Worm (Caenorhabditis elegans): ENCODE results near the gene arrd-24.

Gene arrd-24

ce11 chrX:13980417-13980816 is at the start of gene arrd-24:
Gene arrd-24, minus strand, starts transcription at chrX:13980517.
- peak; percentile 64 for TF ChIP-seq elt-2 (tag; optimal IDR thresholded peaks at IDR 0.05)

ce11 chrX:14029872-14030271 is 49.6 kb upstream of the arrd-24 start:
- no peak for TF ChIP-seq nhr-237 (tag; optimal IDR thresholded peaks at IDR 0.05)

ce11 chrX:14029392-14029791 is 49.1 kb upstream of the arrd-24 start:
- no peak for TF ChIP-seq skn-1 (tag; optimal IDR thresholded peaks at IDR 0.05)
- no peak for TF ChIP-seq R02D3.7 (tag; optimal IDR thresholded peaks at IDR 0.05)
- TF ChIP-seq mml-1 (tag; optimal IDR thresholded peaks at IDR 0.05): no peak
- no peak for TF ChIP-seq fkh-2 (tag; optimal IDR thresholded peaks at IDR 0.05)
- no peak for TF ChIP-seq egl-5 (tag; optimal IDR thresholded peaks at IDR 0.05)
- no peak for TF ChIP-seq ceh-28 (tag; optimal IDR thresholded peaks at IDR 0.05)
- no peak for TF ChIP-seq unc-62 (GFP tag; optimal IDR thresholded peaks at IDR 0.05)
- no peak for TF ChIP-seq lin-39 (tag; optimal IDR thresholded peaks at IDR 0.05)
- no peak for TF ChIP-seq nhr-43 (tag; optimal IDR thresholded peaks at IDR 0.05; ENCODE audit: poor library complexity, severe bottlenecking)
- no peak for TF ChIP-seq ztf-4 (tag; optimal IDR thresholded peaks at IDR 0.05)

- no peak for TF ChIP-seq nhr-28 (tag; optimal IDR thresholded peaks at IDR 0.05)
- TF ChIP-seq sea-2 (GFP tag; optimal IDR thresholded peaks at IDR 0.05): no peak
- TF ChIP-seq lin-15B (tag; optimal IDR thresholded peaks at IDR 0.05): no peak
- TF ChIP-seq hmg-11 (tag; optimal IDR thresholded peaks at IDR 0.05): no peak
- TF ChIP-seq ceh-82 (tag; optimal IDR thresholded peaks at IDR 0.05): no peak
- TF ChIP-seq unc-39 (tag; optimal IDR thresholded peaks at IDR 0.05): no peak
- no peak for TF ChIP-seq mml-1 (tag; optimal IDR thresholded peaks at IDR 0.05)
Observed at ce11 chrX:14028492-14028891, 48.2 kb upstream of the arrd-24 start.

ce11 chrX:14026893-14027292 is 46.6 kb upstream of the arrd-24 start:
- TF ChIP-seq eor-1 (tag; optimal IDR thresholded peaks at IDR 0.05) (no peak), unc-62 (GFP tag; optimal IDR thresholded peaks at IDR 0.05) (no peak), mdl-1 (tag; optimal IDR thresholded peaks at IDR 0.05) (no peak), nhr-76 (tag; optimal IDR thresholded peaks at IDR 0.05) (no peak), ama-1 (optimal IDR thresholded peaks at IDR 0.05) (no peak), nhr-28 (tag; optimal IDR thresholded peaks at IDR 0.05) (no peak), ztf-4 (tag; optimal IDR thresholded peaks at IDR 0.05) (no peak), ztf-11 (tag; optimal IDR thresholded peaks at IDR 0.05) (no peak), elt-3 (tag; optimal IDR thresholded peaks at IDR 0.05) (no peak)

ce11 chrX:14024400-14024953 is 44.2 kb upstream of the arrd-24 start:
- TF ChIP-seq elt-2 (tag; optimal IDR thresholded peaks at IDR 0.05): peak; percentile 59
- peak; percentile 15 for TF ChIP-seq nfya-1 (tag; optimal IDR thresholded peaks at IDR 0.05; ENCODE audit: insufficient read depth)
- TF ChIP-seq ceh-16 (tag; optimal IDR thresholded peaks at IDR 0.05): no peak
- TF ChIP-seq pha-4 (tag; optimal IDR thresholded peaks at IDR 0.05): peak; percentile 65
- TF ChIP-seq lin-39 (tag; optimal IDR thresholded peaks at IDR 0.05): peak; percentile 53
- no peak for TF ChIP-seq nhr-11 (tag; optimal IDR thresholded peaks at IDR 0.05)

- no peak for TF ChIP-seq unc-62 (GFP tag; optimal IDR thresholded peaks at IDR 0.05)
- TF ChIP-seq nhr-43 (tag; optimal IDR thresholded peaks at IDR 0.05; ENCODE audit: poor library complexity, severe bottlenecking): no peak
- TF ChIP-seq jun-1 (tag; optimal IDR thresholded peaks at IDR 0.05): no peak
- no peak for TF ChIP-seq pqm-1 (tag; optimal IDR thresholded peaks at IDR 0.05)
- TF ChIP-seq ceh-16 (tag; optimal IDR thresholded peaks at IDR 0.05): no peak
Observed at ce11 chrX:14020290-14020689, 40.0 kb upstream of the arrd-24 start, which contains the start of gene C04C11.1. Gene C04C11.1, plus strand, starts transcription at chrX:14020590.
